Fruit fly (Drosophila melanogaster) S2 (cell line): ENCODE measurements around the gene Cp15.

ENCODE experiments used
- CG8478 ChIP-seq: fragments of >200 bp; optimal IDR thresholded peaks from 2 replicates; lab custom pipeline; 2018
- CTCF ChIP-seq, 2 experiments: fragments of >200 bp; optimal IDR thresholded peaks; 2 replicates each; lab custom pipeline; 2018

DNA sequence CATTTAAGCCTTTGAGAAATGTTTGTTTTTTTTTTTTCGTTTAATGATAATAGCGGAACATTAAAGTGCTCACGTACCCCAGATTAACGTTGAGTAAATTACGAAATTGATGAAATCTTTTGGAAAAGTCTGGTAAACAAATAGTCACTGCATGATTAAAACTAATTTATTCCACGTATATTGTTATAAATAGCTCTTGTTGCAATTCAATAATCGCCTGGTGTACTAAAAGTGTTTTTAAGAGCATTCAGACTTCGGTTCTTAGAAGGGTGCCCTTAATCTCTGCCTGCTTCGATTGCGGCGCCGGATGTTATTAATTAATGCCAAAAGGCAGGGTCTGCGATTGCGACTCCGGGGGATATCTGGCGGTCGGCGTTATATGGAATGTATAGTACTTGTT lies 19.4 kb upstream of the Cp15 start:
- TF ChIP-seq CG8478 (lab: Kevin White, UChicago) (no peak), CTCF (optimal IDR thresholded peaks at IDR 0.05; lab: Kevin White, UChicago) (no peak)
